Fruit fly (Drosophila melanogaster) whole organism, pupa: ENCODE results near the gene CG18265.
A peak's percentile ranks its signal among the peaks of the same experiment; 100 is the strongest.

Experiments
- EcR ChIP-seq: fragments of 200-800 bp; sonication (Bioruptor generic); optimal IDR thresholded peaks from 3 replicates; lab custom pipeline; 2019; ENCODE audit warnings: missing biosample characterization, missing genetic modification characterization, mild to moderate bottlenecking, moderate library complexity, missing genetic modification reagents
- Snoo ChIP-seq: fragments of 200-800 bp; sonication (Bioruptor generic); optimal IDR thresholded peaks from 3 replicates; lab custom pipeline; 2017; ENCODE audit warnings: missing biosample characterization, mild to moderate bottlenecking, missing genetic modification characterization, inconsistent platforms
- fd96Ca ChIP-seq: fragments of 200-800 bp; sonication (Bioruptor generic); IDR thresholded peaks from 3 replicates; pipeline ENCODE4 v1.3.6; 2022; ENCODE audit warnings: missing biosample characterization, missing genetic modification characterization
- rn ChIP-seq: fragments of 200-800 bp; sonication (Bioruptor generic); IDR thresholded peaks from 2 replicates; pipeline ENCODE4 v1.3.6; 2022; ENCODE audit warnings: missing biosample characterization, missing genetic modification characterization

- TF ChIP-seq EcR (peak; percentile 96), fd96Ca (GFP tag; lab: Robert Waterston, UW) (no peak), Snoo (tag; lab: Kevin White, UChicago) (no peak), rn (GFP tag; lab: Robert Waterston, UW) (no peak)
These were observed 46.8 kb upstream of the CG18265 start for dm6 chr3L:17392412-17392811.
